Worm (Caenorhabditis elegans) whole organism, mixed stage, embryonic: ENCODE measurements around the gene clec-199.

Experiments
- lin-32 ChIP-seq: fragments of 200-800 bp; sonication (Bioruptor generic); optimal IDR thresholded peaks from 2 replicates; lab custom pipeline; 2018; ENCODE audit warnings: mild to moderate bottlenecking, missing genetic modification characterization, missing compliant biosample characterization
- nhr-2 ChIP-seq: fragments of 150-350 bp; optimal IDR thresholded peaks from 2 replicates; lab custom pipeline; 2014; ENCODE audit warnings: missing biosample characterization, missing genetic modification characterization
- nhr-76 ChIP-seq: sonication (generic microtip); optimal IDR thresholded peaks from 2 replicates; lab custom pipeline; 2017; ENCODE audit warnings: missing biosample characterization, missing genetic modification characterization
- sem-2 ChIP-seq: fragments of 200-800 bp; sonication (Bioruptor generic); optimal IDR thresholded peaks from 2 replicates; lab custom pipeline; 2018; ENCODE audit warnings: mild to moderate bottlenecking, missing genetic modification characterization, missing compliant biosample characterization
- snpc-4 ChIP-seq: fragments of 150-350 bp; optimal IDR thresholded peaks from 2 replicates; lab custom pipeline; 2014; ENCODE audit warnings: missing biosample characterization, missing genetic modification characterization
- unc-39 ChIP-seq: fragments of 150-350 bp; optimal IDR thresholded peaks from 2 replicates; lab custom pipeline; 2014; ENCODE audit warnings: missing biosample characterization, missing genetic modification characterization
- ztf-11 ChIP-seq: fragments of 150-350 bp; optimal IDR thresholded peaks from 2 replicates; lab custom pipeline; 2014; ENCODE audit warnings: missing biosample characterization, missing genetic modification characterization

DNA sequence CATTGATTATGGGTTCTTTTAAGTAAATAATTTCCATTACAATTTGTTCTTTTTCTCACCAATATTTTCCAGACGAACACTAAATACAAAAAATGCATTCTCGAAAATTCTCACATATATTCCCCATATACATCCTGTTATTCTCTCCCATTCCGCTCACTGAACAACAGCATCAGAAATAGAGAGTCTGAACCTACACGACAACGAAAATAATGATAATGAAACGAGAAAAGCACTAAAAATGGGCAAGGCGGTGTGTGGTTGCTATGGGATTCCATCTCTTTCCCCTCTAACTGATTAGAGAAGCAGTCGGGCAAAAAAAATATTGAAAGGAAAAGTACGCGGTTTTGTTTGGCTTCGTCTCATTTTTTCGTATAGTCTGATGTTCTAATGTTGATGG, 31.4 kb downstream of the clec-199 start, which contains the start of gene C30H6.12:
- TF ChIP-seq snpc-4 (tag; lab: Kevin White, UChicago) (no peak), nhr-76 (tag; lab: Kevin White, UChicago) (no peak), nhr-2 (no peak), lin-32 (no peak), unc-39 (tag; lab: Kevin White, UChicago) (no peak), sem-2 (GFP tag; lab: Kevin White, UChicago) (no peak), ztf-11 (no peak)
